Worm (Caenorhabditis elegans) whole organism, L2 larva: Measurements from ENCODE around the gene Y67D8C.6.

Experiments used
- F13H6.1 ChIP-seq: sonication (generic microtip); optimal IDR thresholded peaks from 2 replicates; lab custom pipeline; 2016; ENCODE audit warnings: missing genetic modification characterization, missing compliant biosample characterization
- R02D3.7 ChIP-seq: fragments of 150-350 bp; optimal IDR thresholded peaks from 2 replicates; lab custom pipeline; 2014; ENCODE audit warnings: missing biosample characterization, missing genetic modification characterization
- Y55F3AM.14 ChIP-seq: fragments of 200-800 bp; sonication (Bioruptor generic); optimal IDR thresholded peaks from 2 replicates; lab custom pipeline; 2018; ENCODE audit warnings: mild to moderate bottlenecking, missing genetic modification characterization, missing compliant biosample characterization
- ZK546.5 ChIP-seq: sonication (generic microtip); optimal IDR thresholded peaks from 2 replicates; lab custom pipeline; 2017; ENCODE audit warnings: missing biosample characterization, missing genetic modification characterization
- alr-1 ChIP-seq: fragments of 150-350 bp; optimal IDR thresholded peaks from 2 replicates; lab custom pipeline; 2014; ENCODE audit warnings: missing biosample characterization, missing genetic modification characterization
- aly-2 ChIP-seq: fragments of 150-350 bp; optimal IDR thresholded peaks from 2 replicates; lab custom pipeline; 2014; ENCODE audit warnings: missing biosample characterization, missing genetic modification characterization
- ama-1 ChIP-seq: fragments of 150-350 bp; optimal IDR thresholded peaks from 2 replicates; lab custom pipeline; 2018; ENCODE audit warnings: inconsistent platforms
- blmp-1 ChIP-seq: sonication (generic microtip); optimal IDR thresholded peaks from 2 replicates; lab custom pipeline; 2017; ENCODE audit warnings: missing genetic modification characterization, mild to moderate bottlenecking, missing compliant biosample characterization, antibody characterized with exemption, moderate library complexity; ENCODE audit not compliant: insufficient read depth
- ceh-16 ChIP-seq: fragments of 150-350 bp; optimal IDR thresholded peaks from 2 replicates; lab custom pipeline; 2014; ENCODE audit warnings: missing biosample characterization, missing genetic modification characterization
- ceh-82 ChIP-seq: fragments of 150-350 bp; optimal IDR thresholded peaks from 2 replicates; lab custom pipeline; 2014; ENCODE audit warnings: missing biosample characterization, missing genetic modification characterization
- crh-2 ChIP-seq: sonication (generic microtip); optimal IDR thresholded peaks from 2 replicates; lab custom pipeline; 2017; ENCODE audit warnings: missing biosample characterization, missing genetic modification characterization
- egl-27 ChIP-seq: sonication (generic microtip); optimal IDR thresholded peaks from 3 replicates; lab custom pipeline; 2017; ENCODE audit warnings: missing biosample characterization, missing genetic modification reagents, missing genetic modification characterization
- elt-1 ChIP-seq: fragments of 150-350 bp; optimal IDR thresholded peaks from 2 replicates; lab custom pipeline; 2014; ENCODE audit warnings: missing biosample characterization, missing genetic modification characterization
- fos-1 ChIP-seq: fragments of 150-350 bp; optimal IDR thresholded peaks from 2 replicates; lab custom pipeline; 2014; ENCODE audit warnings: missing biosample characterization, missing genetic modification characterization
- gmeb-1 ChIP-seq: fragments of 150-350 bp; optimal IDR thresholded peaks from 2 replicates; lab custom pipeline; 2014; ENCODE audit warnings: missing biosample characterization, missing genetic modification characterization
- lin-11 ChIP-seq: fragments of 150-350 bp; sonication (generic microtip); optimal IDR thresholded peaks from 2 replicates; lab custom pipeline; 2014; ENCODE audit warnings: missing biosample characterization, missing genetic modification characterization, inconsistent platforms, mixed read lengths
- lin-39 ChIP-seq: fragments of 150-350 bp; optimal IDR thresholded peaks from 2 replicates; lab custom pipeline; 2014; ENCODE audit warnings: missing biosample characterization, missing genetic modification reagents, missing genetic modification characterization
- lsy-2 ChIP-seq, 2 experiments: fragments of 150-350 bp in 1 of 2; sonication (generic microtip) in 1 of 2; optimal IDR thresholded peaks; 2 replicates each; lab custom pipeline; 2014 to 2017; ENCODE audit warnings: missing biosample characterization in 2 of 2, missing genetic modification characterization in 2 of 2
- mab-5 ChIP-seq: fragments of 150-350 bp; optimal IDR thresholded peaks from 2 replicates; lab custom pipeline; 2014; ENCODE audit warnings: missing biosample characterization, missing genetic modification characterization
- mdl-1 ChIP-seq, 2 experiments: fragments of 150-350 bp in 1 of 2; sonication (generic microtip) in 1 of 2; optimal IDR thresholded peaks; 2 replicates each; lab custom pipeline; 2017; ENCODE audit warnings: missing biosample characterization in 2 of 2, missing genetic modification characterization in 2 of 2
- nhr-10 ChIP-seq: sonication (generic microtip); optimal IDR thresholded peaks from 2 replicates; lab custom pipeline; 2017; ENCODE audit warnings: missing biosample characterization, missing genetic modification characterization
- nhr-11 ChIP-seq: fragments of 150-350 bp; optimal IDR thresholded peaks from 2 replicates; lab custom pipeline; 2014; ENCODE audit warnings: missing biosample characterization, missing genetic modification characterization
- nhr-129 ChIP-seq: fragments of 150-350 bp; optimal IDR thresholded peaks from 2 replicates; lab custom pipeline; 2014; ENCODE audit warnings: missing biosample characterization, missing genetic modification characterization
- nhr-23 ChIP-seq: fragments of 150-350 bp; optimal IDR thresholded peaks from 2 replicates; lab custom pipeline; 2014; ENCODE audit warnings: missing biosample characterization, missing genetic modification reagents, missing genetic modification characterization
- nhr-237 ChIP-seq: fragments of 150-350 bp; optimal IDR thresholded peaks from 2 replicates; lab custom pipeline; 2014; ENCODE audit warnings: missing biosample characterization, missing genetic modification characterization
- nhr-6 ChIP-seq: fragments of 150-350 bp; optimal IDR thresholded peaks from 2 replicates; lab custom pipeline; 2014; ENCODE audit warnings: missing biosample characterization, missing genetic modification characterization
- nhr-77 ChIP-seq: fragments of 150-350 bp; optimal IDR thresholded peaks from 2 replicates; lab custom pipeline; 2014; ENCODE audit warnings: missing biosample characterization, missing genetic modification characterization
- peb-1 ChIP-seq: fragments of 150-350 bp; optimal IDR thresholded peaks from 2 replicates; lab custom pipeline; 2014; ENCODE audit warnings: missing biosample characterization, missing genetic modification characterization
- sem-4 ChIP-seq: fragments of 150-350 bp; optimal IDR thresholded peaks from 2 replicates; lab custom pipeline; 2014; ENCODE audit warnings: missing biosample characterization, missing genetic modification reagents, missing genetic modification characterization
- sma-3 ChIP-seq: sonication (generic microtip); optimal IDR thresholded peaks from 2 replicates; lab custom pipeline; 2016; ENCODE audit warnings: missing genetic modification reagents, missing genetic modification characterization, missing compliant biosample characterization
- sma-9 ChIP-seq, 2 experiments: fragments of 150-350 bp in 1 of 2; sonication (generic microtip) in 1 of 2; optimal IDR thresholded peaks; 2 replicates each; lab custom pipeline; 2014 to 2016; ENCODE audit warnings: missing genetic modification characterization in 2 of 2, mild to moderate bottlenecking in 1 of 2, missing biosample characterization in 1 of 2, missing compliant biosample characterization in 1 of 2, missing genetic modification reagents in 1 of 2, moderate library complexity in 1 of 2
- snpc-4 ChIP-seq: fragments of 150-350 bp; optimal IDR thresholded peaks from 2 replicates; lab custom pipeline; 2014; ENCODE audit warnings: missing biosample characterization, missing genetic modification characterization
- unc-39 ChIP-seq: fragments of 150-350 bp; optimal IDR thresholded peaks from 2 replicates; lab custom pipeline; 2014; ENCODE audit warnings: missing biosample characterization, missing genetic modification characterization
- ztf-11 ChIP-seq: sonication (generic microtip); optimal IDR thresholded peaks from 2 replicates; lab custom pipeline; 2017; ENCODE audit warnings: missing biosample characterization, missing genetic modification characterization
- ztf-4 ChIP-seq: fragments of 150-350 bp; optimal IDR thresholded peaks from 2 replicates; lab custom pipeline; 2014; ENCODE audit warnings: missing biosample characterization, missing genetic modification characterization

Gene Y67D8C.6

ce11 chrIV:3046889-3047288, 16.3 kb downstream of the Y67D8C.6 start:
- TF ChIP-seq R02D3.7 (tag; lab: Kevin White, UChicago) = no peak
- TF ChIP-seq snpc-4 (tag; lab: Kevin White, UChicago) = no peak
- no peak for TF ChIP-seq nhr-10 (tag; lab: Kevin White, UChicago)
- TF ChIP-seq sma-9 (GFP tag; optimal IDR thresholded peaks at IDR 0.05; lab: Kevin White, UChicago) = no peak
- no peak for TF ChIP-seq sma-9 (tag; optimal IDR thresholded peaks at IDR 0.05; lab: Kevin White, UChicago)
- TF ChIP-seq unc-39 (tag; lab: Kevin White, UChicago) = no peak
- no peak for TF ChIP-seq elt-1 (tag; lab: Kevin White, UChicago)
- no peak for TF ChIP-seq lin-11 (tag; lab: Kevin White, UChicago)
- no peak for TF ChIP-seq crh-2 (tag; lab: Kevin White, UChicago)
- no peak for TF ChIP-seq lsy-2 (tag; optimal IDR thresholded peaks at IDR 0.05; lab: Kevin White, UChicago)
- TF ChIP-seq ama-1 (lab: Kevin White, UChicago) = no peak
- TF ChIP-seq nhr-77 (tag; lab: Kevin White, UChicago) = no peak

ce11 chrIV:3046009-3046408, 17.2 kb downstream of the Y67D8C.6 start:
- no peak for TF ChIP-seq blmp-1 (tag; lab: Kevin White, UChicago)
- no peak for TF ChIP-seq nhr-10 (tag; lab: Kevin White, UChicago)
- no peak for TF ChIP-seq nhr-129 (tag; lab: Kevin White, UChicago)

ce11 chrIV:3044158-3044557, 19.0 kb downstream of the Y67D8C.6 start:
- TF ChIP-seq lin-39 (no peak), nhr-10 (tag; lab: Kevin White, UChicago) (no peak), nhr-23 (tag; lab: Kevin White, UChicago) (no peak), ceh-16 (tag; lab: Kevin White, UChicago) (no peak), sma-3 (GFP tag; lab: Kevin White, UChicago) (no peak), ztf-4 (tag; lab: Kevin White, UChicago) (no peak), F13H6.1 (tag; lab: Kevin White, UChicago) (no peak), nhr-6 (tag; lab: Kevin White, UChicago) (no peak), snpc-4 (tag; lab: Kevin White, UChicago) (no peak), mab-5 (tag; lab: Kevin White, UChicago) (no peak), nhr-237 (tag; lab: Kevin White, UChicago) (no peak)

ce11 chrIV:3038740-3039139, 24.4 kb downstream of the Y67D8C.6 start:
- TF ChIP-seq aly-2 (tag; lab: Kevin White, UChicago) (no peak), egl-27 (no peak), ama-1 (lab: Kevin White, UChicago) (no peak), alr-1 (tag; lab: Kevin White, UChicago) (no peak), Y55F3AM.14 (GFP tag; lab: Kevin White, UChicago) (no peak), blmp-1 (tag; lab: Kevin White, UChicago) (no peak), ceh-82 (tag; lab: Kevin White, UChicago) (no peak), lin-11 (tag; lab: Kevin White, UChicago) (no peak), ztf-11 (no peak), R02D3.7 (tag; lab: Kevin White, UChicago) (no peak), nhr-77 (tag; lab: Kevin White, UChicago) (no peak), ceh-16 (tag; lab: Kevin White, UChicago) (no peak)
- TF ChIP-seq, all 48 proteins: peak for 0

ce11 chrIV:3037932-3038331, 25.3 kb downstream of the Y67D8C.6 start:
- TF ChIP-seq Y55F3AM.14 (GFP tag; lab: Kevin White, UChicago) = no peak
- no peak for TF ChIP-seq nhr-77 (tag; lab: Kevin White, UChicago)
- TF ChIP-seq aly-2 (tag; lab: Kevin White, UChicago) = no peak
- TF ChIP-seq sem-4 = no peak
- TF ChIP-seq lin-11 (tag; lab: Kevin White, UChicago) = no peak
- TF ChIP-seq mdl-1 (tag; optimal IDR thresholded peaks at IDR 0.05; lab: Kevin White, UChicago) = no peak
- no peak for TF ChIP-seq gmeb-1
- no peak for TF ChIP-seq elt-1 (tag; lab: Kevin White, UChicago)
- no peak for TF ChIP-seq nhr-11 (tag; lab: Kevin White, UChicago)
- TF ChIP-seq F13H6.1 (tag; lab: Kevin White, UChicago) = no peak
- TF ChIP-seq peb-1 = no peak
- no peak for TF ChIP-seq nhr-6 (tag; lab: Kevin White, UChicago)
- no peak for TF ChIP-seq ceh-82 (tag; lab: Kevin White, UChicago)
- no peak for TF ChIP-seq fos-1 (tag; lab: Kevin White, UChicago)
- TF ChIP-seq ZK546.5 (tag; lab: Kevin White, UChicago) = no peak
